Fruit fly (Drosophila melanogaster) whole organism, adult: ENCODE results near the gene CG2767.

Source experiments
- CG5204 ChIP-seq: fragments of 200-800 bp; sonication (Bioruptor generic); optimal IDR thresholded peaks from 2 replicates; lab custom pipeline; 2016; ENCODE audit warnings: missing biosample characterization, missing genetic modification characterization
- Crg-1 ChIP-seq: fragments of 200-800 bp; sonication (Bioruptor generic); optimal IDR thresholded peaks from 2 replicates; lab custom pipeline; 2016; ENCODE audit warnings: missing biosample characterization, missing genetic modification characterization
- Hr96 ChIP-seq: fragments of 200-800 bp; sonication (Bioruptor generic); optimal IDR thresholded peaks from 2 replicates; lab custom pipeline; 2016; ENCODE audit warnings: missing biosample characterization, missing genetic modification characterization

- no peak for TF ChIP-seq Crg-1 (GFP tag; lab: Kevin White, UChicago)
- no peak for TF ChIP-seq CG5204 (GFP tag; lab: Kevin White, UChicago)
- no peak for TF ChIP-seq Hr96 (GFP tag; lab: Kevin White, UChicago)
Observed at dm6 chr3R:7990257-7990656, 17.7 kb downstream of the CG2767 start.
